Fruit fly (Drosophila melanogaster) whole organism, embryonic: ENCODE results near the gene CG6055.

Experiments
- BEAF-32 ChIP-seq: fragments of 200-800 bp; sonication (Bioruptor generic); optimal IDR thresholded peaks from 3 replicates; lab custom pipeline; 2017; ENCODE audit warnings: missing biosample characterization, missing genetic modification characterization, mild to moderate bottlenecking, moderate library complexity, missing genetic modification reagents
- CG10267 ChIP-seq: fragments of 200-800 bp; sonication (Bioruptor generic); optimal IDR thresholded peaks from 2 replicates; lab custom pipeline; 2018; ENCODE audit warnings: missing biosample characterization, mild to moderate bottlenecking, missing genetic modification characterization, moderate library complexity
- CG10462 ChIP-seq: fragments of 200-800 bp; sonication (Bioruptor generic); optimal IDR thresholded peaks from 2 replicates; lab custom pipeline; 2016; ENCODE audit warnings: missing biosample characterization, missing genetic modification characterization
- CG13296 ChIP-seq: fragments of 200-800 bp; sonication (Bioruptor generic); optimal IDR thresholded peaks from 3 replicates; lab custom pipeline; 2018; ENCODE audit warnings: missing biosample characterization, mild to moderate bottlenecking, missing genetic modification characterization
- CG15696 ChIP-seq: fragments of 200-800 bp; sonication (Bioruptor generic); optimal IDR thresholded peaks from 2 replicates; lab custom pipeline; 2019; ENCODE audit warnings: missing biosample characterization, mild to moderate bottlenecking, missing genetic modification characterization, moderate library complexity
- CG16815 ChIP-seq: fragments of 200-800 bp; sonication (Bioruptor generic); optimal IDR thresholded peaks from 3 replicates; lab custom pipeline; 2017; ENCODE audit warnings: missing biosample characterization, mild to moderate bottlenecking, missing genetic modification characterization
- CG17359 ChIP-seq: fragments of 200-800 bp; sonication (Bioruptor generic); optimal IDR thresholded peaks from 3 replicates; lab custom pipeline; 2018; ENCODE audit warnings: missing biosample characterization, mild to moderate bottlenecking, missing genetic modification characterization, moderate library complexity
- CG2678 ChIP-seq: fragments of 200-800 bp; sonication (Bioruptor generic); optimal IDR thresholded peaks from 3 replicates; lab custom pipeline; 2019; ENCODE audit warnings: missing biosample characterization, mild to moderate bottlenecking, missing genetic modification characterization, moderate library complexity
- CG32772 ChIP-seq: fragments of 200-800 bp; sonication (Bioruptor generic); IDR thresholded peaks from 2 replicates; pipeline ENCODE4 v1.3.6; 2022; ENCODE audit warnings: missing biosample characterization, missing genetic modification characterization
- CG34376 ChIP-seq: fragments of 200-800 bp; sonication (Bioruptor generic); optimal IDR thresholded peaks from 2 replicates; lab custom pipeline; 2018; ENCODE audit warnings: missing biosample characterization, mild to moderate bottlenecking, missing genetic modification characterization
- CG6654 ChIP-seq: fragments of 200-800 bp; sonication (Bioruptor generic); optimal IDR thresholded peaks from 2 replicates; lab custom pipeline; 2017; ENCODE audit warnings: missing biosample characterization, mild to moderate bottlenecking, missing genetic modification characterization
- CG7556 ChIP-seq: fragments of 200-800 bp; sonication (Bioruptor generic); optimal IDR thresholded peaks from 2 replicates; lab custom pipeline; 2017; ENCODE audit warnings: missing biosample characterization, mild to moderate bottlenecking, missing genetic modification characterization
- CG8359 ChIP-seq: fragments of 200-800 bp; sonication (Bioruptor generic); optimal IDR thresholded peaks from 2 replicates; lab custom pipeline; 2017; ENCODE audit warnings: missing biosample characterization, mild to moderate bottlenecking, missing genetic modification characterization, borderline replicate concordance
- CrebB ChIP-seq: fragments of 200-800 bp; sonication (Bioruptor generic); optimal IDR thresholded peaks from 3 replicates; lab custom pipeline; 2018; ENCODE audit warnings: missing biosample characterization, mild to moderate bottlenecking, missing genetic modification characterization
- Doc3 ChIP-seq: fragments of 200-800 bp; sonication (Bioruptor generic); IDR thresholded peaks from 3 replicates; pipeline ENCODE4 v1.3.6; 2022; ENCODE audit warnings: missing biosample characterization, missing genetic modification characterization; ENCODE audit not compliant: partially characterized antibody
- Drgx ChIP-seq: fragments of 200-800 bp; sonication (Bioruptor generic); IDR thresholded peaks from 2 replicates; pipeline ENCODE4 v1.3.6; 2022; ENCODE audit warnings: missing biosample characterization, missing genetic modification characterization
- Gsc ChIP-seq: fragments of 200-800 bp; sonication (Bioruptor generic); IDR thresholded peaks from 2 replicates; pipeline ENCODE4 v1.3.6; 2022; ENCODE audit warnings: missing biosample characterization, missing genetic modification characterization
- MBD-R2 ChIP-seq: fragments of 200-800 bp; sonication (Bioruptor generic); IDR thresholded peaks from 2 replicates; pipeline ENCODE4 v1.3.6; 2022; ENCODE audit warnings: missing biosample characterization, missing genetic modification characterization
- NFAT ChIP-seq: fragments of 200-800 bp; sonication (Bioruptor generic); IDR thresholded peaks from 2 replicates; pipeline ENCODE4 v1.3.6; 2022; ENCODE audit warnings: missing biosample characterization, missing genetic modification characterization
- Oaz ChIP-seq: fragments of 200-800 bp; sonication (Bioruptor generic); IDR thresholded peaks from 2 replicates; pipeline ENCODE4 v1.3.6; 2022; ENCODE audit warnings: missing biosample characterization, missing genetic modification characterization
- PHDP ChIP-seq: fragments of 200-800 bp; sonication (Bioruptor generic); optimal IDR thresholded peaks from 3 replicates; lab custom pipeline; 2018; ENCODE audit warnings: missing biosample characterization, mild to moderate bottlenecking, missing genetic modification characterization, moderate library complexity
- Rfx ChIP-seq: fragments of 200-800 bp; sonication (Bioruptor generic); IDR thresholded peaks from 2 replicates; pipeline ENCODE4 v1.3.6; 2022; ENCODE audit warnings: missing biosample characterization, missing genetic modification characterization
- Rx ChIP-seq: fragments of 200-800 bp; sonication (Bioruptor generic); IDR thresholded peaks from 2 replicates; pipeline ENCODE4 v1.3.6; 2022; ENCODE audit warnings: missing biosample characterization, missing genetic modification characterization
- Xbp1 ChIP-seq: fragments of 200-800 bp; sonication (Bioruptor generic); optimal IDR thresholded peaks from 3 replicates; lab custom pipeline; 2016; ENCODE audit warnings: missing biosample characterization, mild to moderate bottlenecking, missing genetic modification characterization
- abd-A ChIP-seq: fragments of 200-800 bp; sonication (Bioruptor generic); optimal IDR thresholded peaks from 3 replicates; lab custom pipeline; 2019; ENCODE audit warnings: missing biosample characterization, mild to moderate bottlenecking, missing genetic modification characterization, moderate library complexity
- az2 ChIP-seq: fragments of 200-800 bp; sonication (Bioruptor generic); optimal IDR thresholded peaks from 3 replicates; lab custom pipeline; 2016; ENCODE audit warnings: missing biosample characterization, missing genetic modification characterization
- bcd ChIP-seq: fragments of 200-800 bp; sonication (Bioruptor generic); optimal IDR thresholded peaks from 2 replicates; lab custom pipeline; 2017; ENCODE audit warnings: missing biosample characterization, mild to moderate bottlenecking, missing genetic modification characterization
- cas ChIP-seq: fragments of 200-800 bp; sonication (Bioruptor generic); IDR thresholded peaks from 2 replicates; pipeline ENCODE4 v1.3.6; 2022; ENCODE audit warnings: missing biosample characterization, missing genetic modification characterization
- chm ChIP-seq: fragments of 200-800 bp; sonication (Bioruptor generic); IDR thresholded peaks from 2 replicates; pipeline ENCODE4 v1.3.6; 2022; ENCODE audit warnings: missing biosample characterization, missing genetic modification characterization
- ci ChIP-seq: fragments of 200-800 bp; sonication (Bioruptor generic); IDR thresholded peaks from 3 replicates; pipeline ENCODE4 v1.3.6; 2022; ENCODE audit warnings: missing biosample characterization, missing genetic modification characterization
- dpn ChIP-seq, 2 experiments: fragments of 200-800 bp; sonication (Bioruptor generic); optimal IDR thresholded peaks; 3 replicates each; lab custom pipeline; 2016; ENCODE audit warnings: missing biosample characterization in 2 of 2, missing genetic modification characterization in 2 of 2
- dysf ChIP-seq: fragments of 200-800 bp; sonication (Bioruptor generic); IDR thresholded peaks from 3 replicates; pipeline ENCODE4 v1.3.6; 2022; ENCODE audit warnings: missing biosample characterization, missing genetic modification characterization
- esg ChIP-seq: fragments of 200-800 bp; sonication (Bioruptor generic); conservative IDR thresholded peaks from 2 replicates; pipeline ENCODE4 v1.3.6; 2022; ENCODE audit warnings: missing biosample characterization, missing genetic modification characterization
- ftz-f1 ChIP-seq: fragments of 200-800 bp; sonication (Bioruptor generic); optimal IDR thresholded peaks from 2 replicates; lab custom pipeline; 2016; ENCODE audit warnings: missing biosample characterization, missing genetic modification characterization
- hb ChIP-seq: fragments of 200-800 bp; sonication (Bioruptor generic); IDR thresholded peaks from 3 replicates; pipeline ENCODE4 v1.3.6; 2022; ENCODE audit warnings: missing biosample characterization, missing genetic modification characterization; ENCODE audit not compliant: partially characterized antibody
- her ChIP-seq: fragments of 200-800 bp; sonication (Bioruptor generic); optimal IDR thresholded peaks from 2 replicates; lab custom pipeline; 2016; ENCODE audit warnings: missing biosample characterization, missing genetic modification characterization
- inv ChIP-seq: fragments of 200-800 bp; sonication (Bioruptor generic); IDR thresholded peaks from 2 replicates; pipeline ENCODE4 v1.3.6; 2022; ENCODE audit warnings: missing biosample characterization, missing genetic modification characterization; ENCODE audit not compliant: partially characterized antibody
- ken ChIP-seq: fragments of 200-800 bp; sonication (Bioruptor generic); IDR thresholded peaks from 3 replicates; pipeline ENCODE4 v1.3.6; 2022; ENCODE audit warnings: missing biosample characterization, missing genetic modification characterization
- kni ChIP-seq: fragments of 200-800 bp; sonication (Bioruptor generic); optimal IDR thresholded peaks from 3 replicates; lab custom pipeline; 2017; ENCODE audit warnings: mild to moderate bottlenecking, missing biosample characterization, missing genetic modification reagents, missing genetic modification characterization
- lab ChIP-seq: fragments of 200-800 bp; sonication (Bioruptor generic); optimal IDR thresholded peaks from 3 replicates; lab custom pipeline; 2017; ENCODE audit warnings: missing biosample characterization, missing genetic modification characterization, mild to moderate bottlenecking, moderate library complexity, missing genetic modification reagents
- lilli ChIP-seq: fragments of 200-800 bp; sonication (Bioruptor generic); optimal IDR thresholded peaks from 3 replicates; lab custom pipeline; 2016; ENCODE audit warnings: missing biosample characterization, missing genetic modification characterization
- luna ChIP-seq: fragments of 200-800 bp; sonication (Bioruptor generic); optimal IDR thresholded peaks from 2 replicates; lab custom pipeline; 2016; ENCODE audit warnings: missing biosample characterization, missing genetic modification characterization
- oc ChIP-seq: fragments of 200-800 bp; sonication (Bioruptor generic); optimal IDR thresholded peaks from 2 replicates; lab custom pipeline; 2018; ENCODE audit warnings: missing biosample characterization, mild to moderate bottlenecking, missing genetic modification characterization, moderate library complexity
- odd ChIP-seq: fragments of 200-800 bp; sonication (Bioruptor generic); optimal IDR thresholded peaks from 2 replicates; lab custom pipeline; 2017; ENCODE audit warnings: missing biosample characterization, mild to moderate bottlenecking, missing genetic modification characterization
- run ChIP-seq: fragments of 200-800 bp; sonication (Bioruptor generic); optimal IDR thresholded peaks from 3 replicates; lab custom pipeline; 2018; ENCODE audit warnings: missing biosample characterization, mild to moderate bottlenecking, missing genetic modification characterization
- sens ChIP-seq: fragments of 200-800 bp; sonication (Bioruptor generic); peaks from one replicate; lab custom pipeline; 2016; ENCODE audit warnings: missing biosample characterization, missing genetic modification characterization
- sisA ChIP-seq: fragments of 200-800 bp; sonication (Bioruptor generic); IDR thresholded peaks from 2 replicates; pipeline ENCODE4 v1.3.6; 2022; ENCODE audit warnings: missing biosample characterization, missing genetic modification characterization
- sob ChIP-seq: fragments of 200-800 bp; sonication (Bioruptor generic); IDR thresholded peaks from 2 replicates; pipeline ENCODE4 v1.3.6; 2022; ENCODE audit warnings: missing biosample characterization, missing genetic modification characterization
- tio ChIP-seq: fragments of 200-800 bp; sonication (Bioruptor generic); optimal IDR thresholded peaks from 2 replicates; lab custom pipeline; 2017; ENCODE audit warnings: missing biosample characterization, missing genetic modification characterization, inconsistent platforms
- zen ChIP-seq: fragments of 200-800 bp; sonication (Bioruptor generic); optimal IDR thresholded peaks from 3 replicates; lab custom pipeline; 2018; ENCODE audit warnings: missing biosample characterization, mild to moderate bottlenecking, missing genetic modification characterization, moderate library complexity
- zf30C ChIP-seq: fragments of 200-800 bp; sonication (Bioruptor generic); optimal IDR thresholded peaks from 3 replicates; lab custom pipeline; 2018; ENCODE audit warnings: missing biosample characterization, mild to moderate bottlenecking, missing genetic modification characterization

Gene CG6055

DNA sequence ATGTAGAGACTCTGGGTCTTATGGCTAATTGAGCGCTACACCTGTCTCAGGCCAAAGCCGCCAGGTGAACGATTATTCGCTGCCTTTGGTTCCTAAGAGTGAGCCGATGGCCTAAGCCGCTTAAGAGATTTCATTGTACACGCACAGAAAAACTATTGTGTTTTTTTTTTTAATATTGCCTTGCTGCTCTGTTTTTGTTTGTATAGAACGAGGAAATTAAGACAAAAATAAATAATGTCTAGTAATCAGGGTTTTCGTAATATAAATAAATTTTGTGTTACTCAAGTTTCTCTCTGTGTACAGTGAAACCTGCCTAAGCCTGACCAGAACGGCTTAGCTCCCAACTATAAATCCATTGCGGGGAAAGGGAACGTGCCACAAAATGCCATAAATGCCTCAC lies 49.1 kb downstream of the CG6055 start (continued):
- no peak for TF ChIP-seq BEAF-32 (GFP tag; lab: Kevin White, UChicago)
- TF ChIP-seq CG6654 = no peak
- TF ChIP-seq CG8359 (GFP tag; lab: Kevin White, UChicago) = no peak
- TF ChIP-seq CG7556 (GFP tag; lab: Kevin White, UChicago) = peak; percentile 13
- no peak for TF ChIP-seq ftz-f1 (GFP tag; lab: Kevin White, UChicago)
- TF ChIP-seq Rfx (GFP tag; lab: Robert Waterston, UW) = peak; percentile 23; the same call in 1 of the 2 replicates
- peak; percentile 8 for TF ChIP-seq az2 (GFP tag; lab: Kevin White, UChicago)
- peak; percentile 5 for TF ChIP-seq zf30C (GFP tag; lab: Kevin White, UChicago)
- TF ChIP-seq run (tag; lab: Kevin White, UChicago) = no peak
- TF ChIP-seq zen (tag; lab: Kevin White, UChicago) = peak; percentile 49
- TF ChIP-seq oc (tag; lab: Kevin White, UChicago) = peak; percentile 96
- no peak for TF ChIP-seq CG34376
- TF ChIP-seq sisA = peak; percentile 58
- TF ChIP-seq ci (GFP tag; lab: Robert Waterston, UW) = peak; percentile 57; the same call in 1 of the 3 replicates
- no peak for TF ChIP-seq CrebB
- TF ChIP-seq lilli = no peak
- no peak for TF ChIP-seq CG17359 (tag; lab: Kevin White, UChicago)
- TF ChIP-seq sob (GFP tag; lab: Robert Waterston, UW) = 0 out of 2 replicates have a peak, but pooled peaks have one; percentile 40
- TF ChIP-seq Oaz (GFP tag; lab: Robert Waterston, UW) = no peak
- peak; percentile 6 for TF ChIP-seq bcd (GFP tag; lab: Kevin White, UChicago)
- TF ChIP-seq dpn (GFP tag; optimal IDR thresholded peaks at IDR 0.05; lab: Kevin White, UChicago) = peak; percentile 10 to 13
- TF ChIP-seq ken (GFP tag; lab: Robert Waterston, UW) = no peak
- no peak for TF ChIP-seq luna (GFP tag; lab: Kevin White, UChicago)
- TF ChIP-seq dysf (GFP tag; lab: Robert Waterston, UW) = 0 out of 3 replicates have a peak, but pooled peaks have one; percentile 51
- TF ChIP-seq Rx (GFP tag; lab: Robert Waterston, UW) = no peak
- TF ChIP-seq CG2678 (tag; lab: Kevin White, UChicago) = peak; percentile 35
- TF ChIP-seq kni (GFP tag; lab: Kevin White, UChicago) = no peak
- no peak for TF ChIP-seq chm (GFP tag; lab: Robert Waterston, UW)
- TF ChIP-seq abd-A = no peak
- TF ChIP-seq sens (GFP tag; lab: Kevin White, UChicago) = peak; percentile 89
- TF ChIP-seq MBD-R2 (GFP tag; lab: Robert Waterston, UW) = no peak
- TF ChIP-seq cas (GFP tag; lab: Robert Waterston, UW) = no peak
- TF ChIP-seq lab (GFP tag; lab: Kevin White, UChicago) = peak; percentile 21
- TF ChIP-seq CG16815 (GFP tag; lab: Kevin White, UChicago) = no peak
- no peak for TF ChIP-seq Gsc (GFP tag; lab: Robert Waterston, UW)
- TF ChIP-seq CG32772 (GFP tag; lab: Robert Waterston, UW) = 0 out of 2 replicates have a peak, but pooled peaks have one; percentile 7
- TF ChIP-seq her (GFP tag; lab: Kevin White, UChicago) = no peak
- TF ChIP-seq inv = no peak
- no peak for TF ChIP-seq PHDP (tag; lab: Kevin White, UChicago)
- TF ChIP-seq tio (GFP tag; lab: Kevin White, UChicago) = no peak
- peak; percentile 35 for TF ChIP-seq CG15696
- no peak for TF ChIP-seq esg (GFP tag; lab: Robert Waterston, UW)
- no peak for TF ChIP-seq NFAT (GFP tag; lab: Robert Waterston, UW)
- TF ChIP-seq Xbp1 (GFP tag; lab: Kevin White, UChicago) = peak; percentile 47
- TF ChIP-seq odd = no peak
- peak; percentile 55 for TF ChIP-seq Drgx
- no peak for TF ChIP-seq hb (GFP tag; lab: Robert Waterston, UW)
- no peak for TF ChIP-seq CG10462 (GFP tag; lab: Kevin White, UChicago)
- peak; percentile 22 for TF ChIP-seq CG10267
- no peak for TF ChIP-seq Doc3 (GFP tag; lab: Robert Waterston, UW)
- TF ChIP-seq CG13296 (GFP tag; lab: Kevin White, UChicago) = no peak
